Worm (Caenorhabditis elegans) whole organism, L1 larva: ENCODE measurements around the gene dcaf-1.
A peak's percentile ranks its signal among the peaks of the same experiment; 100 is the strongest.

Source experiments
- C04F5.9 ChIP-seq: sonication (generic microtip); optimal IDR thresholded peaks from 2 replicates; lab custom pipeline; 2016; ENCODE audit warnings: missing genetic modification characterization, missing compliant biosample characterization
- C16A3.4 ChIP-seq: fragments of 150-350 bp; optimal IDR thresholded peaks from 2 replicates; lab custom pipeline; 2014; ENCODE audit warnings: missing biosample characterization, missing genetic modification characterization
- C34B4.2 ChIP-seq: sonication (generic microtip); optimal IDR thresholded peaks from 2 replicates; lab custom pipeline; 2017; ENCODE audit warnings: mild to moderate bottlenecking, missing genetic modification characterization, missing compliant biosample characterization
- F16B12.6 ChIP-seq: fragments of 150-350 bp; optimal IDR thresholded peaks from 2 replicates; lab custom pipeline; 2014; ENCODE audit warnings: missing biosample characterization, missing genetic modification characterization
- aha-1 ChIP-seq: fragments of 150-350 bp; optimal IDR thresholded peaks from 2 replicates; lab custom pipeline; 2014; ENCODE audit warnings: missing biosample characterization, missing genetic modification characterization
- aly-2 ChIP-seq: fragments of 150-350 bp; optimal IDR thresholded peaks from 2 replicates; lab custom pipeline; 2014; ENCODE audit warnings: missing biosample characterization, missing genetic modification characterization
- ama-1 ChIP-seq: fragments of 150-350 bp; optimal IDR thresholded peaks from 2 replicates; lab custom pipeline; 2014
- blmp-1 ChIP-seq: fragments of 150-350 bp; optimal IDR thresholded peaks from 2 replicates; lab custom pipeline; 2014; ENCODE audit warnings: missing biosample characterization, missing genetic modification characterization
- ceh-63 ChIP-seq: fragments of 200-800 bp; sonication (Bioruptor generic); optimal IDR thresholded peaks from 2 replicates; lab custom pipeline; 2018; ENCODE audit warnings: mild to moderate bottlenecking, missing genetic modification characterization, missing compliant biosample characterization
- ceh-8 ChIP-seq: fragments of 200-800 bp; sonication (Bioruptor generic); optimal IDR thresholded peaks from 2 replicates; lab custom pipeline; 2018; ENCODE audit warnings: mild to moderate bottlenecking, missing genetic modification characterization, moderate library complexity, missing compliant biosample characterization
- ceh-90 ChIP-seq: sonication (generic microtip); optimal IDR thresholded peaks from 2 replicates; lab custom pipeline; 2016; ENCODE audit warnings: missing genetic modification characterization, missing compliant biosample characterization
- dsc-1 ChIP-seq: sonication (generic microtip); optimal IDR thresholded peaks from 2 replicates; lab custom pipeline; 2016; ENCODE audit warnings: mild to moderate bottlenecking, missing genetic modification characterization, missing compliant biosample characterization
- efl-3 ChIP-seq: fragments of 200-800 bp; sonication (Bioruptor generic); optimal IDR thresholded peaks from 2 replicates; lab custom pipeline; 2018; ENCODE audit warnings: mild to moderate bottlenecking, missing genetic modification characterization, missing compliant biosample characterization
- elt-2 ChIP-seq: sonication (generic microtip); optimal IDR thresholded peaks from 2 replicates; lab custom pipeline; 2016; ENCODE audit warnings: missing genetic modification characterization, mild to moderate bottlenecking, inconsistent platforms, missing compliant biosample characterization, missing genetic modification reagents
- elt-3 ChIP-seq, 6 experiments: fragments of 150-350 bp in 1 of 6; sonication (generic microtip); optimal IDR thresholded peaks; 2 replicates each; lab custom pipeline; 2017 to 2018; ENCODE audit warnings: missing biosample characterization in 6 of 6, missing genetic modification characterization in 6 of 6, inconsistent platforms in 1 of 6
- ets-5 ChIP-seq: fragments of 200-800 bp; sonication (Bioruptor generic); IDR thresholded peaks from 2 replicates; pipeline ENCODE4 v1.3.6; 2022; ENCODE audit warnings: missing genetic modification characterization, missing compliant biosample characterization
- fkh-8 ChIP-seq: sonication (generic microtip); optimal IDR thresholded peaks from 2 replicates; lab custom pipeline; 2016; ENCODE audit warnings: mild to moderate bottlenecking, missing genetic modification characterization, missing compliant biosample characterization
- fos-1 ChIP-seq: fragments of 150-350 bp; optimal IDR thresholded peaks from 2 replicates; lab custom pipeline; 2014; ENCODE audit warnings: missing biosample characterization, missing genetic modification characterization
- grh-1 ChIP-seq: fragments of 200-800 bp; sonication (Bioruptor generic); IDR thresholded peaks from 2 replicates; pipeline ENCODE4 v1.3.6; 2022; ENCODE audit warnings: missing genetic modification reagents, missing genetic modification characterization, missing compliant biosample characterization
- hlh-4 ChIP-seq: sonication (generic microtip); optimal IDR thresholded peaks from 2 replicates; lab custom pipeline; 2016; ENCODE audit warnings: mild to moderate bottlenecking, missing genetic modification characterization, missing compliant biosample characterization
- hpl-2 ChIP-seq: fragments of 150-350 bp; optimal IDR thresholded peaks from 2 replicates; lab custom pipeline; 2014; ENCODE audit warnings: missing biosample characterization, missing genetic modification reagents, missing genetic modification characterization
- irx-1 ChIP-seq: sonication (generic microtip); optimal IDR thresholded peaks from 2 replicates; lab custom pipeline; 2016; ENCODE audit warnings: missing genetic modification characterization, missing compliant biosample characterization
- isw-1 ChIP-seq: fragments of 200-800 bp; sonication (Bioruptor generic); IDR thresholded peaks from 2 replicates; pipeline ENCODE4 v1.3.6; 2022; ENCODE audit warnings: missing genetic modification characterization, missing compliant biosample characterization
- jun-1 ChIP-seq: fragments of 150-350 bp; optimal IDR thresholded peaks from 2 replicates; lab custom pipeline; 2014; ENCODE audit warnings: missing biosample characterization, missing genetic modification reagents, missing genetic modification characterization
- lin-13 ChIP-seq: fragments of 150-350 bp; optimal IDR thresholded peaks from 2 replicates; lab custom pipeline; 2014; ENCODE audit warnings: missing biosample characterization, missing genetic modification reagents, missing genetic modification characterization
- lin-14 ChIP-seq: fragments of 200-800 bp; sonication (Bioruptor generic); optimal IDR thresholded peaks from 2 replicates; lab custom pipeline; 2018; ENCODE audit warnings: mild to moderate bottlenecking, missing genetic modification characterization, moderate library complexity, missing compliant biosample characterization
- lin-35 ChIP-seq, 2 experiments: fragments of 150-350 bp; optimal IDR thresholded peaks; 2 replicates each; lab custom pipeline; 2014; ENCODE audit warnings: missing biosample characterization in 2 of 2, missing genetic modification characterization in 2 of 2, missing genetic modification reagents in 2 of 2
- lin-39 ChIP-seq: fragments of 150-350 bp; optimal IDR thresholded peaks from 2 replicates; lab custom pipeline; 2014; ENCODE audit warnings: missing biosample characterization, missing genetic modification reagents, missing genetic modification characterization
- lir-3 ChIP-seq: sonication (generic microtip); optimal IDR thresholded peaks from 2 replicates; lab custom pipeline; 2016; ENCODE audit warnings: mild to moderate bottlenecking, missing genetic modification characterization, moderate library complexity, missing compliant biosample characterization; ENCODE audit not compliant: poor library complexity
- lsy-2 ChIP-seq, 2 experiments: fragments of 150-350 bp; optimal IDR thresholded peaks; 2 replicates each; lab custom pipeline; 2014; ENCODE audit warnings: missing biosample characterization in 2 of 2, missing genetic modification characterization in 2 of 2
- mdl-1 ChIP-seq, 2 experiments: fragments of 150-350 bp; optimal IDR thresholded peaks; 2 replicates each; lab custom pipeline; 2014 to 2017; ENCODE audit warnings: missing biosample characterization in 2 of 2, missing genetic modification characterization in 2 of 2, inconsistent platforms in 1 of 2
- mef-2 ChIP-seq: fragments of 150-350 bp; optimal IDR thresholded peaks from 2 replicates; lab custom pipeline; 2014; ENCODE audit warnings: missing biosample characterization, missing genetic modification characterization
- mep-1 ChIP-seq: fragments of 150-350 bp; optimal IDR thresholded peaks from 2 replicates; lab custom pipeline; 2014; ENCODE audit warnings: missing biosample characterization, missing genetic modification characterization
- nhr-11 ChIP-seq: fragments of 150-350 bp; optimal IDR thresholded peaks from 2 replicates; lab custom pipeline; 2014; ENCODE audit warnings: missing biosample characterization, missing genetic modification characterization
- nhr-19 ChIP-seq: fragments of 200-800 bp; sonication (Bioruptor generic); conservative IDR thresholded peaks from 2 replicates; pipeline ENCODE4 v1.3.6; 2022; ENCODE audit warnings: missing genetic modification characterization, missing compliant biosample characterization
- nhr-237 ChIP-seq: fragments of 150-350 bp; optimal IDR thresholded peaks from 2 replicates; lab custom pipeline; 2014; ENCODE audit warnings: missing biosample characterization, missing genetic modification characterization
- nhr-28 ChIP-seq: fragments of 150-350 bp; optimal IDR thresholded peaks from 2 replicates; lab custom pipeline; 2014; ENCODE audit warnings: missing biosample characterization, missing genetic modification characterization
- nhr-71 ChIP-seq: sonication (generic microtip); optimal IDR thresholded peaks from 2 replicates; lab custom pipeline; 2016; ENCODE audit warnings: mild to moderate bottlenecking, missing genetic modification characterization, moderate library complexity, missing compliant biosample characterization
- nhr-77 ChIP-seq: fragments of 150-350 bp; optimal IDR thresholded peaks from 2 replicates; lab custom pipeline; 2014; ENCODE audit warnings: missing biosample characterization, missing genetic modification characterization
- nhr-84 ChIP-seq: sonication (generic microtip); optimal IDR thresholded peaks from 2 replicates; lab custom pipeline; 2017; ENCODE audit warnings: missing biosample characterization, missing genetic modification characterization
- nhr-85 ChIP-seq: sonication (generic microtip); peaks from one replicate; lab custom pipeline; 2016; ENCODE audit warnings: missing genetic modification characterization, inconsistent platforms, missing compliant biosample characterization
- nhr-90 ChIP-seq: sonication (generic microtip); optimal IDR thresholded peaks from 2 replicates; lab custom pipeline; 2016; ENCODE audit warnings: mild to moderate bottlenecking, missing genetic modification characterization, missing compliant biosample characterization; ENCODE audit not compliant: poor library complexity
- pag-3 ChIP-seq: sonication (generic microtip); optimal IDR thresholded peaks from 2 replicates; lab custom pipeline; 2017; ENCODE audit warnings: missing genetic modification characterization, mild to moderate bottlenecking, missing compliant biosample characterization, antibody characterized with exemption, borderline replicate concordance; ENCODE audit not compliant: insufficient read depth
- pax-3 ChIP-seq: fragments of 200-800 bp; sonication (Bioruptor generic); optimal IDR thresholded peaks from 2 replicates; lab custom pipeline; 2018; ENCODE audit warnings: mild to moderate bottlenecking, missing genetic modification characterization, moderate library complexity, missing compliant biosample characterization
- pqm-1 ChIP-seq: sonication (generic microtip); optimal IDR thresholded peaks from 3 replicates; lab custom pipeline; 2017; ENCODE audit warnings: missing biosample characterization, missing genetic modification characterization
- rnt-1 ChIP-seq: sonication (generic microtip); optimal IDR thresholded peaks from 2 replicates; lab custom pipeline; 2016; ENCODE audit warnings: mild to moderate bottlenecking, missing genetic modification characterization, moderate library complexity, missing compliant biosample characterization
- sup-37 ChIP-seq: fragments of 200-800 bp; sonication (Bioruptor generic); optimal IDR thresholded peaks from 2 replicates; lab custom pipeline; 2018; ENCODE audit warnings: mild to moderate bottlenecking, missing genetic modification characterization, missing compliant biosample characterization
- tlp-1 ChIP-seq: fragments of 150-350 bp; optimal IDR thresholded peaks from 2 replicates; lab custom pipeline; 2014; ENCODE audit warnings: missing biosample characterization, missing genetic modification characterization
- unc-62 ChIP-seq: fragments of 150-350 bp; optimal IDR thresholded peaks from 2 replicates; lab custom pipeline; 2014; ENCODE audit warnings: missing biosample characterization, missing genetic modification reagents, missing genetic modification characterization
- unc-86 ChIP-seq: sonication (generic microtip); optimal IDR thresholded peaks from 2 replicates; lab custom pipeline; 2016; ENCODE audit warnings: missing genetic modification characterization, missing compliant biosample characterization
- unc-98 ChIP-seq: fragments of 200-800 bp; sonication (Bioruptor generic); IDR thresholded peaks from 2 replicates; pipeline ENCODE4 v1.3.6; 2022; ENCODE audit warnings: missing genetic modification characterization, missing compliant biosample characterization
- vab-15 ChIP-seq: sonication (generic microtip); optimal IDR thresholded peaks from 2 replicates; lab custom pipeline; 2017; ENCODE audit warnings: missing genotype, mild to moderate bottlenecking, missing genetic modification characterization, missing compliant biosample characterization
- ztf-4 ChIP-seq: fragments of 150-350 bp; optimal IDR thresholded peaks from 2 replicates; lab custom pipeline; 2014; ENCODE audit warnings: missing biosample characterization, missing genetic modification characterization

The dcaf-1 gene

ce11 chrIV:9671001-9671652 is 35.4 kb downstream of the dcaf-1 start:
- no peak for TF ChIP-seq aha-1 (tag; lab: Kevin White, UChicago)
- TF ChIP-seq efl-3 (GFP tag; lab: Kevin White, UChicago) = no peak
- TF ChIP-seq nhr-90 (tag; lab: Kevin White, UChicago) = peak; percentile 70
- peak; percentile 58 for TF ChIP-seq hpl-2
- no peak; the same call in 1 of the 2 replicates for TF ChIP-seq isw-1 (GFP tag; lab: Robert Waterston, UW)
- peak; percentile 60 for TF ChIP-seq elt-2 (tag; lab: Kevin White, UChicago)
- peak; percentile 46 to 96 for TF ChIP-seq mdl-1 (tag; optimal IDR thresholded peaks at IDR 0.05; lab: Kevin White, UChicago)
- TF ChIP-seq rnt-1 (tag; lab: Kevin White, UChicago) = peak; percentile 30
- peak; percentile 54 for TF ChIP-seq pax-3
- TF ChIP-seq nhr-71 (tag; lab: Kevin White, UChicago) = peak; percentile 88
- peak; percentile 84 for TF ChIP-seq blmp-1 (tag; lab: Kevin White, UChicago)
- no peak for TF ChIP-seq hlh-4
- peak; percentile 62 for TF ChIP-seq nhr-19 (GFP tag; lab: Robert Waterston, UW)
- no peak for TF ChIP-seq sup-37 (GFP tag; lab: Kevin White, UChicago)
- no peak for TF ChIP-seq vab-15
- TF ChIP-seq fkh-8 (tag; lab: Kevin White, UChicago) = no peak
- TF ChIP-seq mef-2 (tag; lab: Kevin White, UChicago) = no peak
- no peak for TF ChIP-seq lin-39 (tag; lab: Kevin White, UChicago)
- TF ChIP-seq pqm-1 (tag; lab: Kevin White, UChicago) = no peak
- no peak for TF ChIP-seq C04F5.9 (tag; lab: Kevin White, UChicago)
- TF ChIP-seq ceh-8 (GFP tag; lab: Kevin White, UChicago) = no peak
- peak; percentile 16 for TF ChIP-seq fos-1 (tag; lab: Kevin White, UChicago)
- peak; percentile 11 for TF ChIP-seq lin-13 (GFP tag; lab: Kevin White, UChicago)
- TF ChIP-seq ceh-63 (GFP tag; lab: Kevin White, UChicago) = no peak
- no peak for TF ChIP-seq tlp-1 (tag; lab: Kevin White, UChicago)
- peak; percentile 10 for TF ChIP-seq jun-1 (tag; lab: Kevin White, UChicago)
- peak; percentile 46 for TF ChIP-seq nhr-237 (tag; lab: Kevin White, UChicago)
- TF ChIP-seq nhr-85 (tag; lab: Kevin White, UChicago) = peak; percentile 98
- TF ChIP-seq elt-3 (tag; optimal IDR thresholded peaks at IDR 0.05; lab: Kevin White, UChicago) = peak in 4 of 6 experiments; percentile 13 to 68 (median 24)
- no peak for TF ChIP-seq nhr-11 (tag; lab: Kevin White, UChicago)
- TF ChIP-seq mep-1 (tag; lab: Kevin White, UChicago) = peak; percentile 73
- TF ChIP-seq ama-1 (lab: Kevin White, UChicago) = no peak
- TF ChIP-seq grh-1 = 0 out of 2 replicates have a peak, but pooled peaks have one; percentile 16
- peak; percentile 89 for TF ChIP-seq lin-14 (GFP tag; lab: Kevin White, UChicago)
- TF ChIP-seq irx-1 (tag; lab: Kevin White, UChicago) = peak; percentile 50
- TF ChIP-seq F16B12.6 (tag; lab: Kevin White, UChicago) = no peak
- TF ChIP-seq dsc-1 (tag; lab: Kevin White, UChicago) = no peak
- TF ChIP-seq C16A3.4 (tag; lab: Kevin White, UChicago) = peak; percentile 40
- TF ChIP-seq lin-35 (GFP tag; optimal IDR thresholded peaks at IDR 0.05; lab: Kevin White, UChicago) = peak in 1 of 2 experiments; percentile 69
- TF ChIP-seq ceh-90 (tag; lab: Kevin White, UChicago) = no peak
- TF ChIP-seq ztf-4 (tag; lab: Kevin White, UChicago) = peak; percentile 45
- no peak for TF ChIP-seq unc-98 (GFP tag; lab: Robert Waterston, UW)
- no peak for TF ChIP-seq unc-62 (GFP tag; lab: Kevin White, UChicago)
- no peak for TF ChIP-seq C34B4.2 (tag; lab: Kevin White, UChicago)
- TF ChIP-seq nhr-84 (tag; lab: Kevin White, UChicago) = no peak
- no peak for TF ChIP-seq ets-5 (GFP tag; lab: Robert Waterston, UW)
- no peak for TF ChIP-seq nhr-28 (tag; lab: Kevin White, UChicago)
- TF ChIP-seq pag-3 (tag; lab: Kevin White, UChicago) = no peak
- no peak for TF ChIP-seq aly-2
- peak; percentile 29 for TF ChIP-seq lir-3 (tag; lab: Kevin White, UChicago)
- peak; percentile 53 to 64 for TF ChIP-seq lsy-2 (tag; optimal IDR thresholded peaks at IDR 0.05; lab: Kevin White, UChicago)
- peak; percentile 79 for TF ChIP-seq nhr-77 (tag; lab: Kevin White, UChicago)
- TF ChIP-seq unc-86 (tag; lab: Kevin White, UChicago) = no peak
